Fruit fly (Drosophila melanogaster) whole organism, embryonic: Measurements from ENCODE around the gene CG42827.

Source experiments
- Antp ChIP-seq: fragments of 200-800 bp; sonication (Bioruptor generic); optimal IDR thresholded peaks from 3 replicates; lab custom pipeline; 2016; ENCODE audit warnings: missing biosample characterization, missing genetic modification characterization
- Atf6 ChIP-seq: fragments of 200-800 bp; sonication (Bioruptor generic); IDR thresholded peaks from 2 replicates; pipeline ENCODE4 v1.3.6; 2022; ENCODE audit warnings: missing biosample characterization, missing genetic modification characterization
- C15 ChIP-seq: fragments of 200-800 bp; sonication (Bioruptor generic); IDR thresholded peaks from 3 replicates; pipeline ENCODE4 v1.3.6; 2022; ENCODE audit warnings: missing biosample characterization, missing genetic modification characterization
- CG12071 ChIP-seq: fragments of 200-800 bp; sonication (Bioruptor generic); optimal IDR thresholded peaks from 3 replicates; lab custom pipeline; 2018; ENCODE audit warnings: missing biosample characterization, mild to moderate bottlenecking, missing genetic modification characterization
- CG13296 ChIP-seq: fragments of 200-800 bp; sonication (Bioruptor generic); optimal IDR thresholded peaks from 3 replicates; lab custom pipeline; 2018; ENCODE audit warnings: missing biosample characterization, mild to moderate bottlenecking, missing genetic modification characterization
- CG14860 ChIP-seq: fragments of 200-800 bp; sonication (Bioruptor generic); IDR thresholded peaks from 3 replicates; pipeline ENCODE4 v1.3.6; 2022; ENCODE audit warnings: missing biosample characterization, missing genetic modification characterization; ENCODE audit not compliant: partially characterized antibody
- CG15073 ChIP-seq: fragments of 200-800 bp; sonication (Bioruptor generic); optimal IDR thresholded peaks from 2 replicates; lab custom pipeline; 2016; ENCODE audit warnings: missing biosample characterization, missing genetic modification characterization
- CG1529 ChIP-seq: fragments of 200-800 bp; sonication (Bioruptor generic); optimal IDR thresholded peaks from 3 replicates; lab custom pipeline; 2018; ENCODE audit warnings: missing biosample characterization, missing genetic modification characterization
- CG15696 ChIP-seq: fragments of 200-800 bp; sonication (Bioruptor generic); optimal IDR thresholded peaks from 2 replicates; lab custom pipeline; 2019; ENCODE audit warnings: missing biosample characterization, mild to moderate bottlenecking, missing genetic modification characterization, moderate library complexity
- CG17385 ChIP-seq: fragments of 200-800 bp; sonication (Bioruptor generic); optimal IDR thresholded peaks from 3 replicates; lab custom pipeline; 2018; ENCODE audit warnings: missing biosample characterization, mild to moderate bottlenecking, missing genetic modification characterization
- CG18476 ChIP-seq: fragments of 200-800 bp; sonication (Bioruptor generic); optimal IDR thresholded peaks from 2 replicates; lab custom pipeline; 2016; ENCODE audit warnings: missing biosample characterization, mild to moderate bottlenecking, missing genetic modification characterization
- CG31388 ChIP-seq: fragments of 200-800 bp; sonication (Bioruptor generic); optimal IDR thresholded peaks from 2 replicates; lab custom pipeline; 2016; ENCODE audit warnings: missing biosample characterization, missing genetic modification characterization
- CG32532 ChIP-seq: fragments of 200-800 bp; sonication (Bioruptor generic); IDR thresholded peaks from 2 replicates; pipeline ENCODE4 v1.3.6; 2022; ENCODE audit warnings: missing biosample characterization, missing genetic modification characterization
- CG32772 ChIP-seq: fragments of 200-800 bp; sonication (Bioruptor generic); IDR thresholded peaks from 2 replicates; pipeline ENCODE4 v1.3.6; 2022; ENCODE audit warnings: missing biosample characterization, missing genetic modification characterization
- CG3847 ChIP-seq: fragments of 200-800 bp; sonication (Bioruptor generic); IDR thresholded peaks from 2 replicates; pipeline ENCODE4 v1.3.6; 2022; ENCODE audit warnings: missing biosample characterization, missing genetic modification characterization
- CG4328 ChIP-seq: fragments of 200-800 bp; sonication (Bioruptor generic); optimal IDR thresholded peaks from 3 replicates; lab custom pipeline; 2017; ENCODE audit warnings: missing biosample characterization, missing genetic modification reagents, missing genetic modification characterization
- CG7271 ChIP-seq: fragments of 200-800 bp; sonication (Bioruptor generic); optimal IDR thresholded peaks from 2 replicates; lab custom pipeline; 2018; ENCODE audit warnings: missing biosample characterization, mild to moderate bottlenecking, missing genetic modification characterization, moderate library complexity
- CG8281 ChIP-seq: fragments of 200-800 bp; sonication (Bioruptor generic); optimal IDR thresholded peaks from 2 replicates; lab custom pipeline; 2018; ENCODE audit warnings: missing biosample characterization, mild to moderate bottlenecking, missing genetic modification characterization, moderate library complexity
- CG8290 ChIP-seq, 3 experiments: fragments of 200-800 bp; sonication (Bioruptor generic); optimal IDR thresholded peaks; 2 replicates each; lab custom pipeline; 2016 to 2019; ENCODE audit warnings: missing biosample characterization in 3 of 3, missing genetic modification characterization in 3 of 3, mild to moderate bottlenecking in 2 of 3, moderate library complexity in 1 of 3
- CG9727 ChIP-seq: fragments of 200-800 bp; sonication (Bioruptor generic); optimal IDR thresholded peaks from 3 replicates; lab custom pipeline; 2017; ENCODE audit warnings: missing biosample characterization, mild to moderate bottlenecking, missing genetic modification characterization
- CG9817 ChIP-seq: fragments of 200-800 bp; sonication (Bioruptor generic); optimal IDR thresholded peaks from 2 replicates; lab custom pipeline; 2018; ENCODE audit warnings: missing biosample characterization, mild to moderate bottlenecking, missing genetic modification characterization, moderate library complexity
- CTCF ChIP-seq: fragments of 200-800 bp; sonication (Bioruptor generic); optimal IDR thresholded peaks from 2 replicates; lab custom pipeline; 2017; ENCODE audit warnings: missing biosample characterization, mild to moderate bottlenecking, missing genetic modification characterization, moderate library complexity
- Camta ChIP-seq: fragments of 200-800 bp; sonication (Bioruptor generic); optimal IDR thresholded peaks from 2 replicates; lab custom pipeline; 2016; ENCODE audit warnings: missing biosample characterization, missing genetic modification characterization
- Doc2 ChIP-seq: fragments of 200-800 bp; sonication (Bioruptor generic); IDR thresholded peaks from 2 replicates; pipeline ENCODE4 v1.3.6; 2022; ENCODE audit warnings: missing biosample characterization, missing genetic modification characterization
- Doc3 ChIP-seq: fragments of 200-800 bp; sonication (Bioruptor generic); IDR thresholded peaks from 3 replicates; pipeline ENCODE4 v1.3.6; 2022; ENCODE audit warnings: missing biosample characterization, missing genetic modification characterization; ENCODE audit not compliant: partially characterized antibody
- Drgx ChIP-seq: fragments of 200-800 bp; sonication (Bioruptor generic); IDR thresholded peaks from 2 replicates; pipeline ENCODE4 v1.3.6; 2022; ENCODE audit warnings: missing biosample characterization, missing genetic modification characterization
- E2f1 ChIP-seq: fragments of 200-800 bp; sonication (Bioruptor generic); IDR thresholded peaks from 2 replicates; pipeline ENCODE4 v1.3.6; 2022; ENCODE audit warnings: missing biosample characterization, missing genetic modification characterization
- Fer3 ChIP-seq: fragments of 200-800 bp; sonication (Bioruptor generic); optimal IDR thresholded peaks from 2 replicates; lab custom pipeline; 2018; ENCODE audit warnings: missing biosample characterization, mild to moderate bottlenecking, missing genetic modification characterization, moderate library complexity
- Hand ChIP-seq: fragments of 200-800 bp; sonication (Bioruptor generic); optimal IDR thresholded peaks from 2 replicates; lab custom pipeline; 2017; ENCODE audit warnings: mild to moderate bottlenecking, missing biosample characterization, missing genetic modification reagents, missing genetic modification characterization
- Jarid2 ChIP-seq: fragments of 200-800 bp; sonication (Bioruptor generic); optimal IDR thresholded peaks from 3 replicates; lab custom pipeline; 2017; ENCODE audit warnings: mild to moderate bottlenecking, missing biosample characterization, missing genetic modification reagents, missing genetic modification characterization
- NK7.1 ChIP-seq: fragments of 200-800 bp; sonication (Bioruptor generic); optimal IDR thresholded peaks from 3 replicates; lab custom pipeline; 2016; ENCODE audit warnings: missing biosample characterization, missing genetic modification characterization
- Nf-YB ChIP-seq: fragments of 200-800 bp; sonication (Bioruptor generic); optimal IDR thresholded peaks from 3 replicates; lab custom pipeline; 2019; ENCODE audit warnings: missing biosample characterization, mild to moderate bottlenecking, missing genetic modification characterization, moderate library complexity
- Oaz ChIP-seq: fragments of 200-800 bp; sonication (Bioruptor generic); IDR thresholded peaks from 2 replicates; pipeline ENCODE4 v1.3.6; 2022; ENCODE audit warnings: missing biosample characterization, missing genetic modification characterization
- PHDP ChIP-seq: fragments of 200-800 bp; sonication (Bioruptor generic); optimal IDR thresholded peaks from 3 replicates; lab custom pipeline; 2018; ENCODE audit warnings: missing biosample characterization, mild to moderate bottlenecking, missing genetic modification characterization, moderate library complexity
- Ptx1 ChIP-seq: fragments of 200-800 bp; sonication (Bioruptor generic); IDR thresholded peaks from 2 replicates; pipeline ENCODE4 v1.3.6; 2022; ENCODE audit warnings: missing biosample characterization, missing genetic modification characterization
- br ChIP-seq: fragments of >200 bp; optimal IDR thresholded peaks from 2 replicates; lab custom pipeline; 2017
- dimm ChIP-seq: fragments of 200-800 bp; sonication (Bioruptor generic); IDR thresholded peaks from 2 replicates; pipeline ENCODE4 v1.3.6; 2022; ENCODE audit warnings: missing biosample characterization, missing genetic modification characterization
- dm ChIP-seq: fragments of 200-800 bp; sonication (Bioruptor generic); optimal IDR thresholded peaks from 3 replicates; lab custom pipeline; 2016; ENCODE audit warnings: missing biosample characterization, missing genetic modification characterization
- dmrt11E ChIP-seq: fragments of 200-800 bp; sonication (Bioruptor generic); optimal IDR thresholded peaks from 3 replicates; lab custom pipeline; 2018; ENCODE audit warnings: missing biosample characterization, mild to moderate bottlenecking, missing genetic modification characterization, moderate library complexity
- gcm2 ChIP-seq: fragments of 200-800 bp; sonication (Bioruptor generic); optimal IDR thresholded peaks from 2 replicates; lab custom pipeline; 2016; ENCODE audit warnings: missing biosample characterization, missing genetic modification characterization
- hkb ChIP-seq, 2 experiments: fragments of 200-800 bp in 1 of 2; fragments of >200 bp in 1 of 2; sonication (Bioruptor generic) in 1 of 2; IDR thresholded peaks in 1 of 2; optimal IDR thresholded peaks in 1 of 2; 2 replicates each; pipeline versions ENCODE4 v1.3.6 to Lab custom; 2017 to 2022; ENCODE audit warnings: missing biosample characterization in 1 of 2, missing genetic modification characterization in 1 of 2
- knrl ChIP-seq: fragments of 200-800 bp; sonication (Bioruptor generic); IDR thresholded peaks from 3 replicates; pipeline ENCODE4 v1.3.6; 2022; ENCODE audit warnings: missing biosample characterization, missing genetic modification characterization; ENCODE audit not compliant: partially characterized antibody
- maf-S ChIP-seq: fragments of 200-800 bp; sonication (Bioruptor generic); optimal IDR thresholded peaks from 2 replicates; lab custom pipeline; 2016; ENCODE audit warnings: missing biosample characterization, missing genetic modification characterization
- p53 ChIP-seq: fragments of 200-800 bp; sonication (Bioruptor generic); optimal IDR thresholded peaks from 2 replicates; lab custom pipeline; 2016; ENCODE audit warnings: missing biosample characterization, missing genetic modification characterization
- pzg ChIP-seq: fragments of 200-800 bp; sonication (Bioruptor generic); optimal IDR thresholded peaks from 3 replicates; lab custom pipeline; 2018; ENCODE audit warnings: missing biosample characterization, mild to moderate bottlenecking, missing genetic modification characterization, moderate library complexity
- repo ChIP-seq: fragments of 200-800 bp; sonication (Bioruptor generic); optimal IDR thresholded peaks from 2 replicates; lab custom pipeline; 2016; ENCODE audit warnings: missing biosample characterization, missing genetic modification characterization
- sima ChIP-seq: fragments of 200-800 bp; sonication (Bioruptor generic); optimal IDR thresholded peaks from 2 replicates; lab custom pipeline; 2016; ENCODE audit warnings: missing biosample characterization, missing genetic modification characterization
- tna ChIP-seq: fragments of 200-800 bp; sonication (Bioruptor generic); IDR thresholded peaks from 2 replicates; pipeline ENCODE4 v1.3.6; 2022; ENCODE audit warnings: missing biosample characterization, missing genetic modification characterization; ENCODE audit not compliant: partially characterized antibody

The CG42827 gene

dm6 chr3R:23355829-23356738, 16.6 kb upstream of the CG42827 start, which contains the start of the genes ATPsynCF6 and Sec13 (continued):
- TF ChIP-seq repo (GFP tag; lab: Kevin White, UChicago): no peak
- no peak for TF ChIP-seq dimm (GFP tag; lab: Robert Waterston, UW)
- TF ChIP-seq CG17385 (GFP tag; lab: Kevin White, UChicago): peak; percentile 44
- TF ChIP-seq CG4328: peak; percentile 31
- no peak for TF ChIP-seq CG1529
- TF ChIP-seq CTCF (GFP tag; lab: Kevin White, UChicago): peak; percentile 8
- TF ChIP-seq Atf6: peak; percentile 44
- no peak for TF ChIP-seq Jarid2
- TF ChIP-seq tna (GFP tag; lab: Robert Waterston, UW): peak; percentile 83
- no peak for TF ChIP-seq Hand (GFP tag; lab: Kevin White, UChicago)
- TF ChIP-seq CG8281 (tag; lab: Kevin White, UChicago): peak; percentile 9
- peak; percentile 66 for TF ChIP-seq Ptx1 (GFP tag; lab: Robert Waterston, UW)
- peak; percentile 77 for TF ChIP-seq CG32532
- TF ChIP-seq CG31388 (GFP tag; lab: Kevin White, UChicago): no peak
- no peak for TF ChIP-seq gcm2 (GFP tag; lab: Kevin White, UChicago)
- TF ChIP-seq CG9817 (tag; lab: Kevin White, UChicago): peak; percentile 61
- peak; percentile 28 for TF ChIP-seq PHDP
- no peak for TF ChIP-seq CG7271 (tag; lab: Kevin White, UChicago)
- TF ChIP-seq Fer3 (tag; lab: Kevin White, UChicago): peak; percentile 60
- peak; percentile 2 for TF ChIP-seq NK7.1 (GFP tag; lab: Kevin White, UChicago)
- TF ChIP-seq Drgx: peak; percentile 42; the same call in 1 of the 2 replicates
- no peak for TF ChIP-seq CG12071 (GFP tag; lab: Kevin White, UChicago)
- peak; percentile 55 for TF ChIP-seq CG15696
- TF ChIP-seq C15 (GFP tag; lab: Robert Waterston, UW): no peak
- peak; percentile 22 for TF ChIP-seq CG8290 (GFP tag; optimal IDR thresholded peaks at IDR 0.05; lab: Kevin White, UChicago)
- peak; percentile 2 to 19 for TF ChIP-seq CG8290 (tag; optimal IDR thresholded peaks at IDR 0.05; lab: Kevin White, UChicago)
- TF ChIP-seq E2f1 (GFP tag; lab: Robert Waterston, UW): peak; percentile 37; the same call in 1 of the 2 replicates
- no peak for TF ChIP-seq Antp
- TF ChIP-seq CG9727 (GFP tag; lab: Kevin White, UChicago): peak; percentile 72
- TF ChIP-seq CG14860: peak; percentile 87
- TF ChIP-seq CG13296 (GFP tag; lab: Kevin White, UChicago): peak; percentile 50
- peak; percentile 29 for TF ChIP-seq CG18476 (GFP tag; lab: Kevin White, UChicago)
- TF ChIP-seq Oaz: peak; percentile 47; the same call in 1 of the 2 replicates
- TF ChIP-seq p53: no peak
- TF ChIP-seq CG15073: no peak
- TF ChIP-seq Camta (GFP tag; lab: Kevin White, UChicago): no peak
- TF ChIP-seq dmrt11E (tag; lab: Kevin White, UChicago): peak; percentile 7
- peak; percentile 8 for TF ChIP-seq maf-S (GFP tag; lab: Kevin White, UChicago)
- no peak for TF ChIP-seq Doc2 (GFP tag; lab: Robert Waterston, UW)
- peak; percentile 34; the same call in 1 of the 2 replicates for TF ChIP-seq CG3847 (GFP tag; lab: Robert Waterston, UW)
- peak; percentile 17; the same call in 1 of the 2 replicates for TF ChIP-seq CG32772
- no peak for TF ChIP-seq br (lab: Kevin White, UChicago)
- peak; percentile 83 for TF ChIP-seq Doc3 (GFP tag; lab: Robert Waterston, UW)
- TF ChIP-seq Nf-YB (GFP tag; lab: Kevin White, UChicago): no peak
- TF ChIP-seq knrl: peak; percentile 93
- peak; percentile 56 for TF ChIP-seq pzg (GFP tag; lab: Kevin White, UChicago)
- no peak for TF ChIP-seq dm (GFP tag; lab: Kevin White, UChicago)
- no peak for TF ChIP-seq hkb (optimal IDR thresholded peaks at IDR 0.05; lab: Kevin White, UChicago)
- TF ChIP-seq hkb (GFP tag; IDR thresholded peaks at IDR 0.05; lab: Robert Waterston, UW): peak; percentile 32; the same call in 1 of the 2 replicates
- TF ChIP-seq sima (GFP tag; lab: Kevin White, UChicago): no peak
